Fruit fly (Drosophila melanogaster) S2 (cell line): Measurements from ENCODE around the gene emei.

Experiments used
- CG8478 ChIP-seq: fragments of >200 bp; optimal IDR thresholded peaks from 2 replicates; lab custom pipeline; 2018
- CTCF ChIP-seq, 2 experiments: fragments of >200 bp; optimal IDR thresholded peaks; 2 replicates each; lab custom pipeline; 2018

The emei gene

dm6 chr3L:11109454-11109853, at the start of gene emei, which contains the start of gene CG34012:
Gene emei (plus strand): TSS chr3L:11109690.
Gene CG34012 (minus strand): TSS chr3L:11109505.
- TF ChIP-seq CG8478 (lab: Kevin White, UChicago) (no peak), CTCF (optimal IDR thresholded peaks at IDR 0.05; lab: Kevin White, UChicago) (no peak)

dm6 chr3L:11061200-11061599, 48.3 kb upstream of the emei start, which contains the start of the genes CG6321 and Blos2:
Gene CG6321 (minus strand): TSS chr3L:11061224.
Gene Blos2 (plus strand): TSS chr3L:11061571.
- TF ChIP-seq CTCF (optimal IDR thresholded peaks at IDR 0.05; lab: Kevin White, UChicago) (no peak), CG8478 (lab: Kevin White, UChicago) (no peak)

- TF ChIP-seq CTCF (optimal IDR thresholded peaks at IDR 0.05; lab: Kevin White, UChicago): no peak
- TF ChIP-seq CG8478 (lab: Kevin White, UChicago): no peak
Observed at dm6 chr3L:11062441-11062840, 47.0 kb upstream of the emei start, which contains the start of gene CG32069. Gene CG32069 (minus strand): TSS chr3L:11062614.

dm6 chr3L:11064689-11065088, 44.8 kb upstream of the emei start, which contains the start of the genes CG32075, CG45101 and SuUR:
Gene CG32075 (minus strand): TSS chr3L:11064941.
Gene CG45101 (plus strand): TSS chr3L:11064991.
Gene SuUR (plus strand): TSS chr3L:11064991.
- TF ChIP-seq CTCF (optimal IDR thresholded peaks at IDR 0.05; lab: Kevin White, UChicago) (no peak), CG8478 (lab: Kevin White, UChicago) (no peak)

dm6 chr3L:11065850-11066249, 43.6 kb upstream of the emei start:
- TF ChIP-seq CG8478 (lab: Kevin White, UChicago): no peak
- TF ChIP-seq CTCF (optimal IDR thresholded peaks at IDR 0.05; lab: Kevin White, UChicago): no peak

dm6 chr3L:11069764-11070163, 39.7 kb upstream of the emei start, which contains the start of gene CG6310:
Gene CG6310 (minus strand): TSS chr3L:11069864.
- TF ChIP-seq CTCF (optimal IDR thresholded peaks at IDR 0.05; lab: Kevin White, UChicago) (no peak), CG8478 (lab: Kevin White, UChicago) (no peak)

dm6 chr3L:11070372-11070854, 39.1 kb upstream of the emei start, which contains the start of gene Mocs1:
Gene Mocs1 (plus strand): TSS chr3L:11070526.
- TF ChIP-seq CG8478 (lab: Kevin White, UChicago) (no peak), CTCF (optimal IDR thresholded peaks at IDR 0.05; lab: Kevin White, UChicago) (no peak)

dm6 chr3L:11071057-11071456, 38.4 kb upstream of the emei start:
- no peak for TF ChIP-seq CG8478 (lab: Kevin White, UChicago)
- TF ChIP-seq CTCF (optimal IDR thresholded peaks at IDR 0.05; lab: Kevin White, UChicago): no peak

- TF ChIP-seq CG8478 (lab: Kevin White, UChicago) (no peak), CTCF (optimal IDR thresholded peaks at IDR 0.05; lab: Kevin White, UChicago) (no peak)
Observed at dm6 chr3L:11074043-11074853, 35.2 kb upstream of the emei start, which contains the start of the genes Pfdn2 and Noc1. Gene Pfdn2 (minus strand): TSS chr3L:11074388. Gene Noc1 (plus strand): TSS chr3L:11074769.

- no peak for TF ChIP-seq CTCF (optimal IDR thresholded peaks at IDR 0.05; lab: Kevin White, UChicago)
- no peak for TF ChIP-seq CG8478 (lab: Kevin White, UChicago)
Observed at dm6 chr3L:11083605-11084004, 25.9 kb upstream of the emei start.

- no peak for TF ChIP-seq CTCF (optimal IDR thresholded peaks at IDR 0.05; lab: Kevin White, UChicago)
- no peak for TF ChIP-seq CG8478 (lab: Kevin White, UChicago)
Observed at dm6 chr3L:11084557-11085231, 24.8 kb upstream of the emei start.

- TF ChIP-seq CG8478 (lab: Kevin White, UChicago): no peak
- no peak for TF ChIP-seq CTCF (optimal IDR thresholded peaks at IDR 0.05; lab: Kevin White, UChicago)
Observed at dm6 chr3L:11085810-11086209, 23.7 kb upstream of the emei start.

- TF ChIP-seq CTCF (optimal IDR thresholded peaks at IDR 0.05; lab: Kevin White, UChicago) (no peak), CG8478 (lab: Kevin White, UChicago) (no peak)
Observed at dm6 chr3L:11089805-11090440, 19.6 kb upstream of the emei start.
